Worm (Caenorhabditis elegans) whole organism, early embryonic: ENCODE data around the gene ctl-3.

Experiments
- F13C5.2 ChIP-seq: sonication (generic microtip); optimal IDR thresholded peaks from 2 replicates; lab custom pipeline; 2017; ENCODE audit warnings: mild to moderate bottlenecking, missing genetic modification characterization, inconsistent platforms, missing compliant biosample characterization
- ama-1 ChIP-seq: fragments of 150-350 bp; optimal IDR thresholded peaks from 2 replicates; lab custom pipeline; 2014
- ceh-36 ChIP-seq: sonication (generic microtip); optimal IDR thresholded peaks from 2 replicates; lab custom pipeline; 2016; ENCODE audit warnings: missing genetic modification characterization, inconsistent platforms, missing compliant biosample characterization
- flt-1 ChIP-seq: fragments of 200-800 bp; sonication (Bioruptor generic); IDR thresholded peaks from 2 replicates; pipeline ENCODE4 v1.3.6; 2022; ENCODE audit warnings: missing genetic modification characterization, missing compliant biosample characterization
- hmbx-1 ChIP-seq: sonication (generic microtip); optimal IDR thresholded peaks from 2 replicates; lab custom pipeline; 2016; ENCODE audit warnings: mild to moderate bottlenecking, missing genetic modification characterization, missing compliant biosample characterization
- hnd-1 ChIP-seq: sonication (generic microtip); optimal IDR thresholded peaks from 2 replicates; lab custom pipeline; 2016; ENCODE audit warnings: missing genetic modification characterization, missing compliant biosample characterization
- scrt-1 ChIP-seq: fragments of 200-800 bp; sonication (Bioruptor generic); IDR thresholded peaks from 2 replicates; pipeline ENCODE4 v1.3.6; 2022; ENCODE audit warnings: missing genetic modification characterization, missing compliant biosample characterization
- sea-1 ChIP-seq: fragments of 200-800 bp; sonication (Bioruptor generic); conservative IDR thresholded peaks from 2 replicates; pipeline ENCODE4 v1.3.6; 2022; ENCODE audit warnings: missing genetic modification characterization, missing compliant biosample characterization
- tbx-37 ChIP-seq: fragments of 200-800 bp; sonication (Bioruptor generic); conservative IDR thresholded peaks from 2 replicates; pipeline ENCODE4 v1.3.6; 2022; ENCODE audit warnings: missing genetic modification reagents, missing genetic modification characterization, missing compliant biosample characterization
- tra-4 ChIP-seq: sonication (generic microtip); optimal IDR thresholded peaks from 2 replicates; lab custom pipeline; 2017; ENCODE audit warnings: missing genetic modification characterization, missing compliant biosample characterization

DNA sequence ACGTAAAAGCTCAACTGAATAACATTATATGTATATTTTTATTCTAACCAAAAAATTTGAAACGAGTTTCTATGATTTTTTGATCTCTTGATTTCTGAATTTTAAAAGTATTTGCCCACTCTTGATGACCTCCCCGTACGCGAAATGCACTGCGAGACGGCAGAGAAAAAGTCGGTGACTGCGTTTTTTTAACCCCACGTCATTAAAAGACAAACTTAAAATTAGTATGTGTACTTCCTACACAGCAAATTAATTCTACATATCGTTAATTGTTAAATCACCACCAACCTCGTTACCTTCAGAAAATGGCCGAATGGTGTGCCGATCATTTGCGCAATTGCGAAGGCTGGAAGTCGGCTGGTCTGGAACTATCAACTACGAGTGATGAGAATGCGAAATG is 18.1 kb downstream of the ctl-3 start, which contains the start of gene Y54G11A.4:
- TF ChIP-seq tra-4 (tag; lab: Kevin White, UChicago) (no peak), hmbx-1 (no peak), ceh-36 (tag; lab: Kevin White, UChicago) (no peak), sea-1 (GFP tag; lab: Robert Waterston, UW) (no peak), hnd-1 (tag; lab: Kevin White, UChicago) (no peak), ama-1 (no peak), flt-1 (GFP tag; lab: Robert Waterston, UW) (no peak), F13C5.2 (tag; lab: Kevin White, UChicago) (no peak), scrt-1 (GFP tag; lab: Robert Waterston, UW) (no peak), tbx-37 (GFP tag; lab: Robert Waterston, UW) (no peak)
